Fruit fly (Drosophila melanogaster) S2 (cell line): ENCODE results near the gene GC2.
"Not testable (repeated sequence)": the region's sequence is repeated elsewhere in the genome, so short reads cannot be mapped to it uniquely, and the experiment has no call there.

Experiments used
- CG8478 ChIP-seq: fragments of >200 bp; optimal IDR thresholded peaks from 2 replicates; lab custom pipeline; 2018
- CTCF ChIP-seq, 2 experiments: fragments of >200 bp; optimal IDR thresholded peaks; 2 replicates each; lab custom pipeline; 2018

- TF ChIP-seq CTCF (optimal IDR thresholded peaks at IDR 0.05; lab: Kevin White, UChicago); CG8478: not testable (repeated sequence)
Measured at dm6 chr3R:11958235-11958634, 13.3 kb upstream of the GC2 start, which contains the start of gene Hsp70Ab.
